Fruit fly (Drosophila melanogaster): Measurements from ENCODE around the gene CG33178.
A peak's percentile ranks its signal among the peaks of the same experiment; 100 is the strongest.

The CG33178 gene

DNA sequence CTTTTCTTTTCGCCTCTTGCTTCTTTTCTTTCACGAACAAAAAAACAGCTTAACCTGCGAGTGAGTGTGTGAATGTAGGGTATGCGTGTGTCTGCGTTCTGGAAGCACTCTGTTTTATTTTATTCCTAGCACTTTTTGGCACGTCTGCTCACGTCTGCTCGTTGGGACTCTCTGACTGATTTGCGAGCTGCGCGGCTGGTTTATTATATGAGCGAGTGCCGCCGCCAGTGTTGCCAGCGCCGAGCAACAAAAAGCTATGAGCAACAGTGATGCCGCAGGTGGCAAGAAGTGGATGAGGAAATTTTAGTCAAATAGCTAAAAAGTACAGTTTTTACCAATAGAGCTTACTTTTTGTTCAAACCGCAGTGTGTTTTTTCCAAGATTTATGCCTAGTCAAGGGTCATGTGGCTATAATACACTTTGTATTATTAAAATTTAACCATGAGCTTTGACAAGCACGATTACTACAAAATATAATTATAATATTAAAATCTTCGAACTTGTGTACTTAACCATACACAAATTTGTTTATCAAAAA, 6.5 kb upstream of the CG33178 start, which contains the start of gene Lsd-2 (continued):
- TF ChIP-seq Nf-YB (GFP tag; optimal IDR thresholded peaks at IDR 0.05) (no peak), CG5245 (GFP tag; optimal IDR thresholded peaks at IDR 0.05) (no peak), vvl (GFP tag; IDR thresholded peaks at IDR 0.05) (peak; percentile 47; the same call in 1 of the 2 replicates), Ptx1 (GFP tag; IDR thresholded peaks at IDR 0.05) (no peak), esg (GFP tag; conservative IDR thresholded peaks at IDR 0.05) (no peak), her (GFP tag; optimal IDR thresholded peaks at IDR 0.05) (peak; percentile 49), CG10565 (GFP tag; optimal IDR thresholded peaks at IDR 0.05) (no peak), p53 (GFP tag; optimal IDR thresholded peaks at IDR 0.05) (peak; percentile 79), eve (GFP tag; optimal IDR thresholded peaks at IDR 0.05) (no peak), CG7839 (tag; optimal IDR thresholded peaks at IDR 0.05) (peak; percentile 5), CG13424 (tag; optimal IDR thresholded peaks at IDR 0.05) (peak; percentile 31), CG12236 (GFP tag; optimal IDR thresholded peaks at IDR 0.05) (no peak), MESR4 (GFP tag; optimal IDR thresholded peaks at IDR 0.05) (peak; percentile 5), ERR (GFP tag; optimal IDR thresholded peaks at IDR 0.05) (no peak), row (GFP tag; IDR thresholded peaks at IDR 0.05) (peak; percentile 88), CkIIα-i1 (GFP tag; IDR thresholded peaks at IDR 0.05) (no peak), wdn (GFP tag; IDR thresholded peaks at IDR 0.05) (no peak), ap (GFP tag; IDR thresholded peaks at IDR 0.05) (no peak), H15 (GFP tag; IDR thresholded peaks at IDR 0.05) (no peak), CG12155 (GFP tag; optimal IDR thresholded peaks at IDR 0.05) (peak; percentile 81), Doc2 (GFP tag; IDR thresholded peaks at IDR 0.05) (no peak), twi (tag; optimal IDR thresholded peaks at IDR 0.05) (no peak), cas (GFP tag; IDR thresholded peaks at IDR 0.05) (no peak), repo (GFP tag; optimal IDR thresholded peaks at IDR 0.05) (peak; percentile 9), Six4 (GFP tag; optimal IDR thresholded peaks at IDR 0.05) (no peak), Aef1 (GFP tag; IDR thresholded peaks at IDR 0.05) (no peak), lilli (GFP tag; optimal IDR thresholded peaks at IDR 0.05) (peak; percentile 42), CG11504 (tag; optimal IDR thresholded peaks at IDR 0.05) (peak; percentile 94), inv (GFP tag; IDR thresholded peaks at IDR 0.05; ENCODE audit: partially characterized antibody) (no peak)

DNA sequence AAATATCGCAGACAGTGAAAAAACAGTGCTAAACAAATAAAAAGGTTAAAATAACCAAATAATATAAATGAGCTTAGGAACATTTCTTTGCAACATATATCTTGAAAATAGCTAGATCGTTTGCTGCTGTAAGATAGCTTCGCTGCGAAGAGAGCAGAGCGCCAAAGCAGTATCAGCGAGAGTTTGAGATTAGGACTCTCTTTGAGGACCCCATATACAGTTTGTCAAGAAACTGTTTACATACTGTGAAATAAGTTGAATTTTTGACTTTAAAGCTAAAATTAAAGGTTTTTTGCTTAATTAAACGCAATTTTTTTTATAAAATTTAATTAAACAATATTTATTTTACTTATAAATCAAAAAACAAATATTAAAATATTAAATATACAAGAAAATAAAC, 6.0 kb upstream of the CG33178 start:
- TF ChIP-seq CG10366 (GFP tag; IDR thresholded peaks at IDR 0.05), result no peak
- no peak for TF ChIP-seq CG15601 (tag; optimal IDR thresholded peaks at IDR 0.05)
- TF ChIP-seq CG12942 (GFP tag; optimal IDR thresholded peaks at IDR 0.05), result no peak
- no peak for TF ChIP-seq CG10654 (GFP tag; optimal IDR thresholded peaks at IDR 0.05)
- TF ChIP-seq ewg (GFP tag; optimal IDR thresholded peaks at IDR 0.05), result no peak
- no peak for TF ChIP-seq Chrac-16 (GFP tag; optimal IDR thresholded peaks at IDR 0.05)
- no peak for TF ChIP-seq CkIIα-i1 (GFP tag; IDR thresholded peaks at IDR 0.05)
- no peak for TF ChIP-seq MESR4 (GFP tag; optimal IDR thresholded peaks at IDR 0.05)
- TF ChIP-seq CG1529 (GFP tag; optimal IDR thresholded peaks at IDR 0.05), result no peak
- TF ChIP-seq CG14014 (GFP tag; IDR thresholded peaks at IDR 0.05), result no peak
- no peak for TF ChIP-seq twi (tag; optimal IDR thresholded peaks at IDR 0.05)
- peak; percentile 23 for TF ChIP-seq yki (optimal IDR thresholded peaks at IDR 0.05)
- TF ChIP-seq CG1792 (GFP tag; optimal IDR thresholded peaks at IDR 0.05), result no peak
- no peak for TF ChIP-seq CG3163 (GFP tag; optimal IDR thresholded peaks at IDR 0.05)
- no peak for TF ChIP-seq dm (GFP tag; optimal IDR thresholded peaks at IDR 0.05)
- TF ChIP-seq slbo (GFP tag; IDR thresholded peaks at IDR 0.05), result peak; percentile 36; the same call in 1 of the 2 replicates
- TF ChIP-seq Hey (tag; optimal IDR thresholded peaks at IDR 0.05), result no peak
- TF ChIP-seq CG4404 (GFP tag; IDR thresholded peaks at IDR 0.05), result no peak
- TF ChIP-seq lmd (GFP tag; IDR thresholded peaks at IDR 0.05), result no peak
- TF ChIP-seq CG11504 (tag; optimal IDR thresholded peaks at IDR 0.05), result peak; percentile 88
- TF ChIP-seq Ptx1 (GFP tag; IDR thresholded peaks at IDR 0.05), result peak; percentile 22; the same call in 1 of the 2 replicates
- TF ChIP-seq Trl (optimal IDR thresholded peaks at IDR 0.05), result peak; percentile 60 to 68
- TF ChIP-seq Trl (GFP tag; optimal IDR thresholded peaks at IDR 0.05), result no peak
- TF ChIP-seq CG32532 (GFP tag; IDR thresholded peaks at IDR 0.05), result peak; percentile 52; the same call in 1 of the 2 replicates
- TF ChIP-seq CG3281 (GFP tag; optimal IDR thresholded peaks at IDR 0.05), result no peak
- no peak for TF ChIP-seq CG16813 (GFP tag; IDR thresholded peaks at IDR 0.05; ENCODE audit: partially characterized antibody)
- peak; percentile 37; the same call in 1 of the 2 replicates for TF ChIP-seq CG4730 (GFP tag; IDR thresholded peaks at IDR 0.05)
- no peak for TF ChIP-seq so (GFP tag; IDR thresholded peaks at IDR 0.05)
- TF ChIP-seq Xrp1 (GFP tag; IDR thresholded peaks at IDR 0.05), result peak; percentile 22; the same call in 1 of the 2 replicates

Measured in whole organism, embryonic.